Worm (Caenorhabditis elegans): ENCODE data around the gene C55A6.4.

- no peak for TF ChIP-seq ama-1 (optimal IDR thresholded peaks at IDR 0.05)
- no peak for TF ChIP-seq ama-1 (GFP tag; optimal IDR thresholded peaks at IDR 0.05)
- TF ChIP-seq sea-2 (GFP tag; IDR thresholded peaks at IDR 0.05) = no peak
- TF ChIP-seq nhr-80 (tag; optimal IDR thresholded peaks at IDR 0.05) = no peak
- no peak for TF ChIP-seq efl-1 (GFP tag; optimal IDR thresholded peaks at IDR 0.05)
- no peak for TF ChIP-seq dpl-1 (GFP tag; optimal IDR thresholded peaks at IDR 0.05)
- TF ChIP-seq snpc-4 (GFP tag; optimal IDR thresholded peaks at IDR 0.05) = no peak
- TF ChIP-seq snpc-4 (tag; optimal IDR thresholded peaks at IDR 0.05) = no peak
- TF ChIP-seq ztf-28 (GFP tag; IDR thresholded peaks at IDR 0.05) = no peak
- TF ChIP-seq lir-1 (GFP tag; conservative IDR thresholded peaks at IDR 0.05) = no peak
- no peak for TF ChIP-seq Y67H2A.10 (GFP tag; conservative IDR thresholded peaks at IDR 0.05)
- no peak for TF ChIP-seq F49E8.2 (tag; optimal IDR thresholded peaks at IDR 0.05; ENCODE audit: insufficient read depth)
- no peak for TF ChIP-seq F23B12.7 (tag; optimal IDR thresholded peaks at IDR 0.05; ENCODE audit: insufficient read depth)
Measured at ce11 chrV:11528633-11529327, 11.1 kb upstream of the C55A6.4 start.

Measured in whole organism, young adult.